Worm (Caenorhabditis elegans) whole organism, L4/young adult: Measurements from ENCODE around the gene spig-5.

Experiments
- W03F9.2 ChIP-seq: fragments of 150-350 bp; optimal IDR thresholded peaks from 2 replicates; lab custom pipeline; 2014; ENCODE audit warnings: missing biosample characterization, missing genetic modification characterization
- dao-5 ChIP-seq: sonication (generic microtip); optimal IDR thresholded peaks from 2 replicates; lab custom pipeline; 2016; ENCODE audit warnings: missing genotype, missing genetic modification characterization, moderate library complexity, missing compliant biosample characterization

- no peak for TF ChIP-seq W03F9.2 (tag; lab: Kevin White, UChicago)
- no peak for TF ChIP-seq dao-5 (tag; lab: Kevin White, UChicago)
Measured at ce11 chrV:14334901-14335300, 26.6 kb downstream of the spig-5 start, which contains the start of gene srm-5.
